Fruit fly (Drosophila melanogaster): ENCODE data around the gene CG32638.

CG32638 gene

dm6 chrX:13143100-13143499, 14.5 kb upstream of the CG32638 start (continued):
- TF ChIP-seq CG32532 (GFP tag; IDR thresholded peaks at IDR 0.05) = peak; percentile 28; the same call in 1 of the 2 replicates
- 0 out of 2 replicates have a peak, but pooled peaks have one; percentile 7 for TF ChIP-seq onecut (GFP tag; IDR thresholded peaks at IDR 0.05)
- TF ChIP-seq Six4 (GFP tag; optimal IDR thresholded peaks at IDR 0.05) = peak; percentile 6
- TF ChIP-seq CG14441 (GFP tag; IDR thresholded peaks at IDR 0.05) = 0 out of 2 replicates have a peak, but pooled peaks have one; percentile 53
- peak; percentile 51 for TF ChIP-seq phol (tag; optimal IDR thresholded peaks at IDR 0.05)
- peak; percentile 67 for TF ChIP-seq gem (tag; optimal IDR thresholded peaks at IDR 0.05)
- TF ChIP-seq gsb (GFP tag; IDR thresholded peaks at IDR 0.05) = no peak
- TF ChIP-seq CG4424 (GFP tag; optimal IDR thresholded peaks at IDR 0.05) = no peak
- no peak for TF ChIP-seq pzg (GFP tag; optimal IDR thresholded peaks at IDR 0.05)
- TF ChIP-seq Sox102F (GFP tag; optimal IDR thresholded peaks at IDR 0.05) = peak; percentile 70
- peak; percentile 0 for TF ChIP-seq CG8388 (GFP tag; optimal IDR thresholded peaks at IDR 0.05)
- no peak for TF ChIP-seq hkb (optimal IDR thresholded peaks at IDR 0.05)
- TF ChIP-seq hkb (GFP tag; IDR thresholded peaks at IDR 0.05) = peak; percentile 66
- TF ChIP-seq nmo (GFP tag; optimal IDR thresholded peaks at IDR 0.05) = peak; percentile 42
- TF ChIP-seq CG2120 (GFP tag; optimal IDR thresholded peaks at IDR 0.05) = no peak
- TF ChIP-seq PHDP (tag; optimal IDR thresholded peaks at IDR 0.05) = peak; percentile 39
- peak; percentile 74 for TF ChIP-seq dmrt99B (tag; optimal IDR thresholded peaks at IDR 0.05)
- TF ChIP-seq dysf (GFP tag; IDR thresholded peaks at IDR 0.05) = peak; percentile 46; the same call in 2 of the 3 replicates
- peak; percentile 5 for TF ChIP-seq Hr3 (GFP tag; optimal IDR thresholded peaks at IDR 0.05)
- no peak for TF ChIP-seq CG7357 (GFP tag; IDR thresholded peaks at IDR 0.05)
- TF ChIP-seq maf-S (GFP tag; optimal IDR thresholded peaks at IDR 0.05) = no peak
- peak; percentile 66 for TF ChIP-seq CG6689 (GFP tag; IDR thresholded peaks at IDR 0.05)
- peak; percentile 37; the same call in 1 of the 3 replicates for TF ChIP-seq CG34422 (GFP tag; IDR thresholded peaks at IDR 0.05)
- peak; percentile 34 for TF ChIP-seq Xbp1 (GFP tag; optimal IDR thresholded peaks at IDR 0.05)
- no peak for TF ChIP-seq cwo (GFP tag; optimal IDR thresholded peaks at IDR 0.05)
- no peak for TF ChIP-seq cas (GFP tag; IDR thresholded peaks at IDR 0.05)
- TF ChIP-seq Xrp1 (GFP tag; IDR thresholded peaks at IDR 0.05) = peak; percentile 65; the same call in 1 of the 2 replicates
- TF ChIP-seq row (GFP tag; IDR thresholded peaks at IDR 0.05) = peak; percentile 66
- peak; percentile 56 for TF ChIP-seq HLH3B (GFP tag; IDR thresholded peaks at IDR 0.05)
- TF ChIP-seq CG4328 (GFP tag; optimal IDR thresholded peaks at IDR 0.05) = no peak
- TF ChIP-seq CG1647 (GFP tag; optimal IDR thresholded peaks at IDR 0.05) = no peak
- peak; percentile 42; the same call in 1 of the 2 replicates for TF ChIP-seq lmd (GFP tag; IDR thresholded peaks at IDR 0.05)
- TF ChIP-seq bcd (GFP tag; optimal IDR thresholded peaks at IDR 0.05) = peak; percentile 9
- peak; percentile 18 for TF ChIP-seq CG30403 (GFP tag; optimal IDR thresholded peaks at IDR 0.05)

dm6 chrX:13138887-13139286, 10.3 kb upstream of the CG32638 start, which contains the start of gene CG32645:
CG32645 (plus strand) TSS chrX:13139199.
- TF ChIP-seq cwo (GFP tag; optimal IDR thresholded peaks at IDR 0.05) (no peak), ato (GFP tag; IDR thresholded peaks at IDR 0.05; ENCODE audit: partially characterized antibody) (no peak), ac (GFP tag; optimal IDR thresholded peaks at IDR 0.05) (no peak), ci (GFP tag; IDR thresholded peaks at IDR 0.05) (peak; percentile 20; the same call in 1 of the 3 replicates), CG16815 (GFP tag; optimal IDR thresholded peaks at IDR 0.05) (no peak), pan (optimal IDR thresholded peaks at IDR 0.05) (no peak), pan (GFP tag; optimal IDR thresholded peaks at IDR 0.05 in 1 of 2, IDR thresholded peaks at IDR 0.05 in 1 of 2) (peak in 1 of 2 experiments; percentile 6), CG2129 (GFP tag; IDR thresholded peaks at IDR 0.05; ENCODE audit: partially characterized antibody) (no peak), CG7372 (GFP tag; IDR thresholded peaks at IDR 0.05) (no peak), Blimp-1 (GFP tag; optimal IDR thresholded peaks at IDR 0.05) (peak; percentile 97), oc (tag; optimal IDR thresholded peaks at IDR 0.05) (peak; percentile 31), CG6272 (GFP tag; IDR thresholded peaks at IDR 0.05) (no peak), CG14441 (GFP tag; IDR thresholded peaks at IDR 0.05) (no peak), chinmo (GFP tag; IDR thresholded peaks at IDR 0.05; ENCODE audit: partially characterized antibody) (peak; percentile 59; the same call in 1 of the 4 replicates), bsh (GFP tag; optimal IDR thresholded peaks at IDR 0.05) (peak in 1 of 2 experiments; percentile 5), CG12769 (tag; optimal IDR thresholded peaks at IDR 0.05) (peak; percentile 11), sd (tag; optimal IDR thresholded peaks at IDR 0.05) (peak; percentile 91), CG16863 (GFP tag; optimal IDR thresholded peaks at IDR 0.05) (no peak), bcd (GFP tag; optimal IDR thresholded peaks at IDR 0.05) (no peak), Opbp (GFP tag; IDR thresholded peaks at IDR 0.05; ENCODE audit: partially characterized antibody) (0 out of 3 replicates have a peak, but pooled peaks have one; percentile 13), Lim3 (GFP tag; IDR thresholded peaks at IDR 0.05) (no peak)
